Worm (Caenorhabditis elegans): Measurements from ENCODE around the gene F41H8.1.

DNA sequence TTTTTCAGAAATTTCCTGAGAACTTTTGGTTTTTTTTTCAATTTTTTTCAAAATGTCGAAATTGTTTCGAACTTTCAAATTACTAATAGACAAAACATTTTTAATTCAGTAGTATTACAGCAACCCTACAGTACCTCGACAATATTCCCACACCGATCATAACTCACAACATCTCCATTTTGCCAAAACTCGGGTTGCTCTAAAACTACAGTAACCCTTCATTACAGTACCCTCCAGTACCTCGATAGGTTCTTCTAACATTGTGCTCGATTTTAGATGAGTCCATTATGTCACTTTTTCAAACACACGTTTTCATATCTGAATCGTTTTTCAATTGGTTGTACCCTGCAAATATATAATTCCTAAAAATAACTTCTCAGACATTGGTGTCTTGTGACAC lies 15.6 kb downstream of the F41H8.1 start:
- TF ChIP-seq cog-1 (tag; optimal IDR thresholded peaks at IDR 0.05) (no peak), tab-1 (GFP tag; IDR thresholded peaks at IDR 0.05) (no peak), med-1 (GFP tag; optimal IDR thresholded peaks at IDR 0.05; ENCODE audit: insufficient read depth) (no peak), flt-1 (GFP tag; IDR thresholded peaks at IDR 0.05) (no peak), klf-2 (GFP tag; conservative IDR thresholded peaks at IDR 0.05) (no peak), ref-1 (GFP tag; conservative IDR thresholded peaks at IDR 0.05) (no peak), T22C8.4 (GFP tag; IDR thresholded peaks at IDR 0.05) (no peak), ztf-23 (GFP tag; IDR thresholded peaks at IDR 0.05) (no peak), ztf-29 (GFP tag; IDR thresholded peaks at IDR 0.05) (no peak)

Measured in whole organism, midembryonic.